Fruit fly (Drosophila melanogaster): ENCODE results near the gene CG10650.

Gene CG10650

DNA sequence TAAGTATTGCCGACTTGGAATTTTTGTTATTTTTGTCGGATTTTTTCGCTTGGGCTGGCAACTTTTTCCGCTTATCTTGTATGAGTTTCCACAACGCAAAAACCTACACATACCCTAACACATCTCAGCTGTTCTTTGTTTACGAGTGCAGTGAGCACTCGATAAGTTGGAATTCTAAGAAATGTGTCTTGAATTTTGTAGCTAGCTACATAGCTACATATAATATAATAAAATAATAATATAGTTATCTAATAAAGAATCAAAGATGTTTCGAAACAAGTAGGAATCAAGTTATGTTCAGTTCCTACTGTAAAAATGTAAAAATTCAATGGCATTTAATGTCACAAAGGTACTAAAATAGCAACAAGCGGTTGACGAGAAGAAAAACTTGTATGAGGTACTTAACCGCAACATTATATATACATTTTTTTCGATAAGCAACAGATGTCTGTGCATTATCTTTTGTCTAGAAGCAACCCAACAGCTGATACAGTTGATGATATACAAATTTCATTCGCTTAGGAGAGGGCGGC is 38.5 kb downstream of the CG10650 start, which contains the start of gene Bhmt (continued):
- peak; percentile 78; the same call in 2 of the 3 replicates for TF ChIP-seq Dbx (GFP tag; IDR thresholded peaks at IDR 0.05)
- no peak for TF ChIP-seq nerfin-1 (tag; optimal IDR thresholded peaks at IDR 0.05)
- TF ChIP-seq CG16813 (GFP tag; IDR thresholded peaks at IDR 0.05; ENCODE audit: partially characterized antibody): no peak
- no peak for TF ChIP-seq Doc2 (GFP tag; IDR thresholded peaks at IDR 0.05)
- TF ChIP-seq CG13296 (GFP tag; optimal IDR thresholded peaks at IDR 0.05): peak; percentile 78
- no peak for TF ChIP-seq Tbp (GFP tag; optimal IDR thresholded peaks at IDR 0.05)
- peak; percentile 30; the same call in 2 of the 3 replicates for TF ChIP-seq croc (GFP tag; conservative IDR thresholded peaks at IDR 0.05)
- no peak; the same call in 1 of the 2 replicates for TF ChIP-seq ara (GFP tag; IDR thresholded peaks at IDR 0.05)
- no peak for TF ChIP-seq sim (GFP tag; IDR thresholded peaks at IDR 0.05)
- 0 out of 2 replicates have a peak, but pooled peaks have one; percentile 47 for TF ChIP-seq CG10366 (GFP tag; IDR thresholded peaks at IDR 0.05)
- peak; percentile 11 for TF ChIP-seq CG12942 (GFP tag; optimal IDR thresholded peaks at IDR 0.05)
- TF ChIP-seq CG1603 (tag; optimal IDR thresholded peaks at IDR 0.05): no peak
- no peak for TF ChIP-seq Elba2 (GFP tag; optimal IDR thresholded peaks at IDR 0.05)
- TF ChIP-seq Ada2b (GFP tag; IDR thresholded peaks at IDR 0.05): peak; percentile 72; the same call in 1 of the 2 replicates
- TF ChIP-seq CG12769 (tag; optimal IDR thresholded peaks at IDR 0.05): peak; percentile 43
- peak; percentile 70 for TF ChIP-seq NfI (GFP tag; optimal IDR thresholded peaks at IDR 0.05)
- peak; percentile 31; the same call in 1 of the 3 replicates for TF ChIP-seq CG14050 (GFP tag; IDR thresholded peaks at IDR 0.05)
- peak; percentile 68 for TF ChIP-seq cwo (GFP tag; optimal IDR thresholded peaks at IDR 0.05)
- no peak for TF ChIP-seq CG2199 (GFP tag; IDR thresholded peaks at IDR 0.05)
- no peak for TF ChIP-seq Trl (optimal IDR thresholded peaks at IDR 0.05)
- TF ChIP-seq Trl (GFP tag; optimal IDR thresholded peaks at IDR 0.05): no peak
- peak; percentile 44 for TF ChIP-seq Ets65A (GFP tag)
- no peak for TF ChIP-seq tx (GFP tag; optimal IDR thresholded peaks at IDR 0.05)
- peak; percentile 47 for TF ChIP-seq Hr3 (GFP tag; optimal IDR thresholded peaks at IDR 0.05)
- TF ChIP-seq sna (GFP tag; IDR thresholded peaks at IDR 0.05; ENCODE audit: partially characterized antibody): no peak
- no peak for TF ChIP-seq CG11723 (GFP tag; optimal IDR thresholded peaks at IDR 0.05)
- no peak for TF ChIP-seq vnd (GFP tag; IDR thresholded peaks at IDR 0.05; ENCODE audit: partially characterized antibody)
- peak; percentile 88 for TF ChIP-seq lbe (GFP tag; optimal IDR thresholded peaks at IDR 0.05)
- TF ChIP-seq pho (GFP tag; optimal IDR thresholded peaks at IDR 0.05): no peak
- no peak for TF ChIP-seq tll (GFP tag; optimal IDR thresholded peaks at IDR 0.05)
- no peak for TF ChIP-seq prd (optimal IDR thresholded peaks at IDR 0.05)
- TF ChIP-seq prd (GFP tag; IDR thresholded peaks at IDR 0.05): peak; percentile 66
- TF ChIP-seq CG10147 (GFP tag; optimal IDR thresholded peaks at IDR 0.05): peak; percentile 65
- TF ChIP-seq Xrp1 (GFP tag; IDR thresholded peaks at IDR 0.05): peak; percentile 70
- TF ChIP-seq CG3407 (GFP tag; optimal IDR thresholded peaks at IDR 0.05): peak; percentile 8
- TF ChIP-seq CG31388 (GFP tag; optimal IDR thresholded peaks at IDR 0.05): no peak
- no peak for TF ChIP-seq aop (GFP tag; IDR thresholded peaks at IDR 0.05)
- no peak for TF ChIP-seq z (GFP tag; IDR thresholded peaks at IDR 0.05)
- no peak for TF ChIP-seq Neu2 (GFP tag; optimal IDR thresholded peaks at IDR 0.05; ENCODE audit: borderline replicate concordance)
- no peak for TF ChIP-seq Hr39 (optimal IDR thresholded peaks at IDR 0.05)
- no peak for TF ChIP-seq chif (GFP tag; optimal IDR thresholded peaks at IDR 0.05)
- peak in 1 of 2 experiments; percentile 62 for TF ChIP-seq dpn (GFP tag; optimal IDR thresholded peaks at IDR 0.05)
- peak; percentile 11; the same call in 1 of the 2 replicates for TF ChIP-seq CG8765 (GFP tag; IDR thresholded peaks at IDR 0.05)
- TF ChIP-seq nom (GFP tag; optimal IDR thresholded peaks at IDR 0.05): peak; percentile 56
- no peak for TF ChIP-seq CG17912 (GFP tag; optimal IDR thresholded peaks at IDR 0.05)
- peak; percentile 76 for TF ChIP-seq CoRest (tag; optimal IDR thresholded peaks at IDR 0.05)
- no peak for TF ChIP-seq onecut (GFP tag; IDR thresholded peaks at IDR 0.05)
- TF ChIP-seq CG14014 (GFP tag; IDR thresholded peaks at IDR 0.05): peak; percentile 69
- no peak for TF ChIP-seq Pdp1 (GFP tag; optimal IDR thresholded peaks at IDR 0.05)
- TF ChIP-seq sima (GFP tag; optimal IDR thresholded peaks at IDR 0.05): no peak
- no peak for TF ChIP-seq en (GFP tag; optimal IDR thresholded peaks at IDR 0.05)

Data from whole organism, embryonic.